Fruit fly (Drosophila melanogaster) S2 (cell line): ENCODE results near the gene CG10510.

Experiments
- CG8478 ChIP-seq: fragments of >200 bp; optimal IDR thresholded peaks from 2 replicates; lab custom pipeline; 2018
- CTCF ChIP-seq, 2 experiments: fragments of >200 bp; optimal IDR thresholded peaks; 2 replicates each; lab custom pipeline; 2018

DNA sequence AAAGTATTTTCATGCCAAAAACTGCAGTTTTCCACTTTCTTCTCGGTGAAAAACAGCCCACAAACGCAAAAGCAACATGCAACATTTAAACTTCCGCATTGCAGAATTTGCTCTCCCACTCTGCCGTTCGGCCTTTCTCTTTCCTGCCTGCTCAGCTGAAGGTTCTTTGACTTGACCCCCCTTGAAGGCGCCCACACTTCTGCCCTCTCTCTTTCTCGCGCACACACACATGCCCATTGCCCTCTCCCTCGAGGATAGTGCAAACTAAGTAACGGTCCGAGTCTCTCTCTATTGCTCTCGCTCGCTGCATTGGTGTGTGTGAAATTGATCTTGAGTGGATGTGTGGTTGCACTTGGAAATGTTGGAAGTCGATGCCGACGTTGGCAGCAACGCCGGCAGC, 15.8 kb upstream of the CG10510 start:
- TF ChIP-seq CG8478 (lab: Kevin White, UChicago) = no peak
- no peak for TF ChIP-seq CTCF (optimal IDR thresholded peaks at IDR 0.05; lab: Kevin White, UChicago)
